Fruit fly (Drosophila melanogaster) whole organism, prepupa: ENCODE results near the gene CG31800.
A peak's percentile ranks its signal among the peaks of the same experiment; 100 is the strongest.

Experiments used
- CG10631 ChIP-seq: fragments of 200-800 bp; sonication (Bioruptor generic); optimal IDR thresholded peaks from 2 replicates; lab custom pipeline; 2016; ENCODE audit warnings: missing biosample characterization, missing genetic modification characterization
- CG10669 ChIP-seq: fragments of 200-800 bp; sonication (Bioruptor generic); optimal IDR thresholded peaks from 3 replicates; lab custom pipeline; 2018; ENCODE audit warnings: missing biosample characterization, mild to moderate bottlenecking, missing genetic modification characterization, moderate library complexity
- CG11294 ChIP-seq: fragments of 200-800 bp; sonication (Bioruptor generic); IDR thresholded peaks from 2 replicates; pipeline ENCODE4 v1.3.6; 2022; ENCODE audit warnings: missing biosample characterization, missing genetic modification characterization
- CG11762 ChIP-seq: fragments of 200-800 bp; sonication (Bioruptor generic); optimal IDR thresholded peaks from 3 replicates; lab custom pipeline; 2016; ENCODE audit warnings: missing biosample characterization, missing genetic modification characterization; ENCODE audit not compliant: insufficient read depth
- CG15336 ChIP-seq: fragments of 200-800 bp; sonication (Bioruptor generic); IDR thresholded peaks from 2 replicates; pipeline ENCODE4 v1.3.6; 2022; ENCODE audit warnings: missing biosample characterization, missing genetic modification characterization
- CG1621 ChIP-seq: fragments of 200-800 bp; sonication (Bioruptor generic); optimal IDR thresholded peaks from 3 replicates; lab custom pipeline; 2018; ENCODE audit warnings: missing biosample characterization, mild to moderate bottlenecking, missing genetic modification characterization
- CG3032 ChIP-seq: fragments of 200-800 bp; optimal IDR thresholded peaks from 2 replicates; lab custom pipeline; 2019; ENCODE audit warnings: missing biosample characterization, mild to moderate bottlenecking, missing genetic modification characterization, moderate library complexity
- CG31627 ChIP-seq: fragments of 200-800 bp; sonication (Bioruptor generic); optimal IDR thresholded peaks from 3 replicates; lab custom pipeline; 2016; ENCODE audit warnings: missing biosample characterization, missing genetic modification characterization
- CG34406 ChIP-seq: fragments of 200-800 bp; sonication (Bioruptor generic); optimal IDR thresholded peaks from 3 replicates; lab custom pipeline; 2016; ENCODE audit warnings: missing biosample characterization, missing genetic modification characterization
- CG3919 ChIP-seq: fragments of 200-800 bp; sonication (Bioruptor generic); optimal IDR thresholded peaks from 3 replicates; lab custom pipeline; 2016; ENCODE audit warnings: missing biosample characterization, missing genetic modification characterization
- CG6163 ChIP-seq: fragments of 200-800 bp; sonication (Bioruptor generic); IDR thresholded peaks from 3 replicates; pipeline ENCODE4 v1.3.6; 2022; ENCODE audit warnings: missing biosample characterization, missing genetic modification characterization
- CG6276 ChIP-seq: fragments of 200-800 bp; sonication (Bioruptor generic); optimal IDR thresholded peaks from 2 replicates; lab custom pipeline; 2017; ENCODE audit warnings: missing biosample characterization, mild to moderate bottlenecking, missing genetic modification characterization
- CG6792 ChIP-seq: fragments of 200-800 bp; sonication (Bioruptor generic); optimal IDR thresholded peaks from 3 replicates; lab custom pipeline; 2016; ENCODE audit warnings: missing biosample characterization, missing genetic modification characterization
- CG8119 ChIP-seq: fragments of 200-800 bp; sonication (Bioruptor generic); IDR thresholded peaks from 3 replicates; pipeline ENCODE4 v1.3.6; 2022; ENCODE audit warnings: missing biosample characterization, missing genetic modification characterization
- CG8632 ChIP-seq: fragments of 200-800 bp; sonication (Bioruptor generic); optimal IDR thresholded peaks from 3 replicates; lab custom pipeline; 2016; ENCODE audit warnings: missing biosample characterization, missing genetic modification characterization
- CG9139 ChIP-seq: fragments of 200-800 bp; sonication (Bioruptor generic); optimal IDR thresholded peaks from 3 replicates; lab custom pipeline; 2017; ENCODE audit warnings: missing biosample characterization, mild to moderate bottlenecking, missing genetic modification characterization
- Eip75B ChIP-seq: fragments of 200-800 bp; sonication (Bioruptor generic); optimal IDR thresholded peaks from 3 replicates; lab custom pipeline; 2016; ENCODE audit warnings: missing biosample characterization, missing genetic modification characterization
- Eip93F ChIP-seq: fragments of 200-800 bp; sonication (Bioruptor generic); optimal IDR thresholded peaks from 2 replicates; lab custom pipeline; 2016; ENCODE audit warnings: missing biosample characterization, mild to moderate bottlenecking, missing genetic modification characterization
- Ets21C ChIP-seq: fragments of 200-800 bp; sonication (Bioruptor generic); optimal IDR thresholded peaks from 3 replicates; lab custom pipeline; 2016; ENCODE audit warnings: missing biosample characterization, missing genetic modification characterization
- Ets96B ChIP-seq: fragments of 200-800 bp; optimal IDR thresholded peaks from 2 replicates; lab custom pipeline; 2019; ENCODE audit warnings: missing biosample characterization, mild to moderate bottlenecking, missing genetic modification characterization, moderate library complexity
- Gug ChIP-seq: fragments of 200-800 bp; sonication (Bioruptor generic); IDR thresholded peaks from 2 replicates; pipeline ENCODE4 v1.3.6; 2022; ENCODE audit warnings: missing biosample characterization, missing genetic modification characterization
- Hr4 ChIP-seq: fragments of 200-800 bp; sonication (Bioruptor generic); optimal IDR thresholded peaks from 3 replicates; lab custom pipeline; 2016; ENCODE audit warnings: missing biosample characterization, missing genetic modification characterization
- Lpt ChIP-seq: fragments of 200-800 bp; sonication (Bioruptor generic); optimal IDR thresholded peaks from 3 replicates; lab custom pipeline; 2016; ENCODE audit warnings: missing biosample characterization, missing genetic modification characterization
- Smox ChIP-seq: fragments of 200-800 bp; sonication (Bioruptor generic); optimal IDR thresholded peaks from 3 replicates; lab custom pipeline; 2016; ENCODE audit warnings: missing biosample characterization, missing genetic modification characterization
- Sox14 ChIP-seq: fragments of 200-800 bp; sonication (Bioruptor generic); optimal IDR thresholded peaks from 3 replicates; lab custom pipeline; 2016; ENCODE audit warnings: missing biosample characterization, missing genetic modification characterization
- Sox15 ChIP-seq: fragments of 200-800 bp; sonication (Bioruptor generic); optimal IDR thresholded peaks from 3 replicates; lab custom pipeline; 2016; ENCODE audit warnings: missing biosample characterization, missing genetic modification characterization
- achi ChIP-seq: fragments of 200-800 bp; sonication (Bioruptor generic); optimal IDR thresholded peaks from 3 replicates; lab custom pipeline; 2016; ENCODE audit warnings: missing biosample characterization, missing genetic modification characterization
- acj6 ChIP-seq: fragments of 200-800 bp; sonication (Bioruptor generic); optimal IDR thresholded peaks from 3 replicates; lab custom pipeline; 2016; ENCODE audit warnings: missing biosample characterization, missing genetic modification characterization
- cyc ChIP-seq: fragments of 200-800 bp; sonication (Bioruptor generic); optimal IDR thresholded peaks from 3 replicates; lab custom pipeline; 2016; ENCODE audit warnings: missing biosample characterization, missing genetic modification characterization
- dac ChIP-seq: fragments of 200-800 bp; sonication (Bioruptor generic); optimal IDR thresholded peaks from 2 replicates; lab custom pipeline; 2017; ENCODE audit warnings: missing biosample characterization, mild to moderate bottlenecking, missing genetic modification characterization
- dsx ChIP-seq: fragments of 200-800 bp; optimal IDR thresholded peaks from 3 replicates; lab custom pipeline; 2019; ENCODE audit warnings: missing biosample characterization, mild to moderate bottlenecking, missing genetic modification characterization, moderate library complexity; ENCODE audit not compliant: poor library complexity, severe bottlenecking
- eg ChIP-seq: fragments of 200-800 bp; sonication (Bioruptor generic); IDR thresholded peaks from 3 replicates; pipeline ENCODE4 v1.3.6; 2022; ENCODE audit warnings: missing biosample characterization, missing genetic modification characterization
- fd59A ChIP-seq: fragments of 200-800 bp; sonication (Bioruptor generic); optimal IDR thresholded peaks from 2 replicates; lab custom pipeline; 2017; ENCODE audit warnings: missing biosample characterization, mild to moderate bottlenecking, missing genetic modification characterization, missing genetic modification reagents
- fd85E ChIP-seq: fragments of 200-800 bp; sonication (Bioruptor generic); optimal IDR thresholded peaks from 3 replicates; lab custom pipeline; 2016; ENCODE audit warnings: missing biosample characterization, missing genetic modification characterization
- net ChIP-seq: fragments of 200-800 bp; sonication (Bioruptor generic); optimal IDR thresholded peaks from 3 replicates; lab custom pipeline; 2016; ENCODE audit warnings: missing biosample characterization, missing genetic modification characterization
- salr ChIP-seq, 2 experiments: fragments of 200-800 bp; sonication (Bioruptor generic); optimal IDR thresholded peaks; 3 replicates each; lab custom pipeline; 2016 to 2018; ENCODE audit warnings: missing biosample characterization in 2 of 2, missing genetic modification characterization in 2 of 2, mild to moderate bottlenecking in 1 of 2
- svp ChIP-seq: fragments of 200-800 bp; sonication (Bioruptor generic); peaks from one replicate; lab custom pipeline; 2016; ENCODE audit warnings: missing biosample characterization, missing genetic modification characterization
- topi ChIP-seq: fragments of 200-800 bp; sonication (Bioruptor generic); optimal IDR thresholded peaks from 3 replicates; lab custom pipeline; 2016; ENCODE audit warnings: missing biosample characterization, missing genetic modification characterization
- vri ChIP-seq: fragments of 200-800 bp; sonication (Bioruptor generic); optimal IDR thresholded peaks from 3 replicates; lab custom pipeline; 2016; ENCODE audit warnings: missing biosample characterization, mild to moderate bottlenecking, missing genetic modification characterization

The CG31800 gene

dm6 chr2L:19063090-19063692 is 28.8 kb upstream of the CG31800 start, which contains the start of gene Dus4:
Dus4 (plus strand) TSS chr2L:19063295.
- no peak for TF ChIP-seq CG6792 (GFP tag; lab: Kevin White, UChicago)

dm6 chr2L:19058916-19059315 is 24.5 kb upstream of the CG31800 start, which contains the start of gene Phlpp:
Phlpp (plus strand) TSS chr2L:19059129.
- TF ChIP-seq eg: peak; percentile 78
- TF ChIP-seq CG10669 (GFP tag; lab: Kevin White, UChicago): no peak
- no peak for TF ChIP-seq CG11294 (GFP tag; lab: Robert Waterston, UW)
- TF ChIP-seq CG6163 (GFP tag; lab: Robert Waterston, UW): peak; percentile 71
- TF ChIP-seq Smox (GFP tag; lab: Kevin White, UChicago): no peak
- peak; percentile 16 for TF ChIP-seq CG1621 (tag; lab: Kevin White, UChicago)
- no peak for TF ChIP-seq net (GFP tag; lab: Kevin White, UChicago)
- peak; percentile 49 for TF ChIP-seq CG15336 (GFP tag; lab: Robert Waterston, UW)
- TF ChIP-seq CG11762 (GFP tag; lab: Kevin White, UChicago): no peak
- no peak for TF ChIP-seq achi (GFP tag; lab: Kevin White, UChicago)
- TF ChIP-seq vri (GFP tag; lab: Kevin White, UChicago): no peak
- no peak for TF ChIP-seq CG3919 (GFP tag; lab: Kevin White, UChicago)
- no peak for TF ChIP-seq Lpt (GFP tag; lab: Kevin White, UChicago)
- TF ChIP-seq Hr4 (GFP tag; lab: Kevin White, UChicago): peak; percentile 72
- TF ChIP-seq CG3032 (tag; lab: Kevin White, UChicago): peak; percentile 21
- TF ChIP-seq dsx (GFP tag; lab: Kevin White, UChicago): no peak
- TF ChIP-seq, all 60 proteins: peak for 6

- no peak for TF ChIP-seq fd85E (GFP tag; lab: Kevin White, UChicago)
- TF ChIP-seq Ets96B (tag; lab: Kevin White, UChicago): no peak
- no peak for TF ChIP-seq CG10631 (GFP tag; lab: Kevin White, UChicago)
- no peak for TF ChIP-seq Gug (GFP tag; lab: Robert Waterston, UW)
- TF ChIP-seq dsx (GFP tag; lab: Kevin White, UChicago): no peak
- no peak for TF ChIP-seq CG1621 (tag; lab: Kevin White, UChicago)
- no peak for TF ChIP-seq CG10669 (GFP tag; lab: Kevin White, UChicago)
- no peak for TF ChIP-seq CG3919 (GFP tag; lab: Kevin White, UChicago)
- no peak for TF ChIP-seq Ets21C
- no peak for TF ChIP-seq topi (GFP tag; lab: Kevin White, UChicago)
- TF ChIP-seq vri (GFP tag; lab: Kevin White, UChicago): no peak
Observed at dm6 chr2L:19057799-19058198, 23.4 kb upstream of the CG31800 start.

DNA sequence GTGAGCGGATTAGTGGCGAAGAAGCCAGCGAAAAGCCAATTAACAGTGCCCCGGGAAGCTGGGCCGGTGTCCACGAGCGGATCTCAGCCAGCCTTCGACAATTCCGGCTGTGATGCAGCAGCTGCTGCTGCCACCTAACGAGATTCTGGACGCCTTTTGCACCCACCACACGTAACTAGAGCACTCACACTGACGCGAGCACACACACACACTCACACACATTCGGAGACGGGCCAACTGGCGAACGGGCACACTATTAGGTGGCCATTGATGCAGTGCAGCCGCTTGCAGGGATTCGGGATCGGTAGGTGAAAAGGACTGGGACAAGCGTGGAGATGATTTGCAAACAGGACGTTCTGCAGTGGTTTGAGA is 20.1 kb upstream of the CG31800 start:
- peak; percentile 5; the same call in 1 of the 3 replicates for TF ChIP-seq CG6163 (GFP tag; lab: Robert Waterston, UW)
- 0 out of 3 replicates have a peak, but pooled peaks have one; percentile 8 for TF ChIP-seq CG8119 (GFP tag; lab: Robert Waterston, UW)
- no peak for TF ChIP-seq Sox14 (GFP tag; lab: Kevin White, UChicago)
- no peak for TF ChIP-seq Gug (GFP tag; lab: Robert Waterston, UW)

DNA sequence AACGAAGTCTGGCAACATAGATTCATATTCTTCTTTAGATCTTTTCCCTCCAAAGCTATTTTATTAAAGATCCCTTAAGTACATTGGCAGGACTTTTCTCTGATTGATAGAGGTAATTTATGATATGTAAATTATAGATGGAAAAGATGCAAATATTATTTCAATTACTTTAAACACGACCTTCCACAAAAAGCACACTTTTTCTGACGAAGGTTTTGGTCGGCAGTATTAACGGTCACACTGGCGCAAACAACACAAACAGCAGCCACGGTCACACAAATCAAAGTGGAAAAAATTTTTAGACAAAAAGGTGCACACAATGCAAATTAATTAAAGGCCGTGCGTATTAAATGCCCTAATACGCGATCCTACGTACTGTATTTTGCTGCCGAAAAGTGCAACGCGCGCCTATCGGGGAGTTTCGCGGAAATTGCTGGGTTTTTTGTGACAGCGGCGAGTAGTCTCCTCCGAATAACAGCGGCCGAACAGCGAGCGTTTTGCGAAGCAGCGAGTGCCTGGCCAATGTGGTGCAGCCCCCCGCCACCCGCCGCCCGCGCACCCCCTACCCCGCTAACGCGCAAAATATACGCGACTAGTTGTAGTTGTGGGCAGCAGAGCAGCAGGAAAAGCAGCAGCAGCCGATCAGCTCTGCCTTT is 19.6 kb upstream of the CG31800 start, which contains the start of gene CG10492:
TSS of gene CG10492 (plus strand) at position 219 of the 656 bp plus-strand sequence.
- TF ChIP-seq net (GFP tag; lab: Kevin White, UChicago) (peak; percentile 10), Gug (GFP tag; lab: Robert Waterston, UW) (no peak), dac (GFP tag; lab: Kevin White, UChicago) (no peak), Sox14 (GFP tag; lab: Kevin White, UChicago) (peak; percentile 40), fd59A (no peak), Lpt (GFP tag; lab: Kevin White, UChicago) (no peak), Ets21C (no peak), CG6163 (GFP tag; lab: Robert Waterston, UW) (no peak), salr (GFP tag; optimal IDR thresholded peaks at IDR 0.05; lab: Kevin White, UChicago) (no peak), CG31627 (GFP tag; lab: Kevin White, UChicago) (no peak), cyc (no peak), CG3919 (GFP tag; lab: Kevin White, UChicago) (no peak), Sox15 (GFP tag; lab: Kevin White, UChicago) (no peak), CG8632 (GFP tag; lab: Kevin White, UChicago) (no peak), svp (GFP tag; lab: Kevin White, UChicago) (no peak), CG34406 (GFP tag; lab: Kevin White, UChicago) (no peak), achi (GFP tag; lab: Kevin White, UChicago) (peak; percentile 15), acj6 (GFP tag; lab: Kevin White, UChicago) (no peak), CG6276 (GFP tag; lab: Kevin White, UChicago) (no peak), CG15336 (GFP tag; lab: Robert Waterston, UW) (peak; percentile 28; the same call in 1 of the 2 replicates), CG9139 (GFP tag; lab: Kevin White, UChicago) (no peak), CG6792 (GFP tag; lab: Kevin White, UChicago) (no peak), Smox (GFP tag; lab: Kevin White, UChicago) (no peak), Eip75B (GFP tag; lab: Kevin White, UChicago) (no peak), eg (peak; percentile 33; the same call in 1 of the 3 replicates), Eip93F (GFP tag; lab: Kevin White, UChicago) (no peak)
